Worm (Caenorhabditis elegans) whole organism, late embryonic: ENCODE results near the gene F38B2.4.
A peak's percentile ranks its signal among the peaks of the same experiment; 100 is the strongest.

Experiments used
- C38D4.7 ChIP-seq: fragments of 200-800 bp; sonication (Bioruptor generic); optimal IDR thresholded peaks from 2 replicates; lab custom pipeline; 2018; ENCODE audit warnings: mild to moderate bottlenecking, missing genetic modification characterization, moderate library complexity, missing compliant biosample characterization
- F13H6.1 ChIP-seq: sonication (generic microtip); optimal IDR thresholded peaks from 2 replicates; lab custom pipeline; 2016; ENCODE audit warnings: missing genetic modification characterization, missing compliant biosample characterization
- K02D7.2 ChIP-seq: sonication (generic microtip); optimal IDR thresholded peaks from 2 replicates; lab custom pipeline; 2017; ENCODE audit warnings: mild to moderate bottlenecking, missing genetic modification characterization, missing compliant biosample characterization
- K09A11.1 ChIP-seq: sonication (generic microtip); optimal IDR thresholded peaks from 2 replicates; lab custom pipeline; 2017; ENCODE audit warnings: antibody characterized with exemption, mild to moderate bottlenecking, missing genetic modification characterization, missing compliant biosample characterization; ENCODE audit not compliant: insufficient read depth
- ahr-1 ChIP-seq: sonication (generic microtip); optimal IDR thresholded peaks from 2 replicates; lab custom pipeline; 2016; ENCODE audit warnings: missing genetic modification characterization, missing compliant biosample characterization
- ceh-14 ChIP-seq: sonication (generic microtip); optimal IDR thresholded peaks from 2 replicates; lab custom pipeline; 2016; ENCODE audit warnings: missing genotype, missing genetic modification characterization, missing compliant biosample characterization
- ceh-18 ChIP-seq: sonication (generic microtip); optimal IDR thresholded peaks from 2 replicates; lab custom pipeline; 2016; ENCODE audit warnings: missing genetic modification characterization, missing compliant biosample characterization
- ceh-22 ChIP-seq: sonication (generic microtip); optimal IDR thresholded peaks from 2 replicates; lab custom pipeline; 2017; ENCODE audit warnings: missing biosample characterization, missing genetic modification characterization
- ceh-24 ChIP-seq: sonication (generic microtip); optimal IDR thresholded peaks from 2 replicates; lab custom pipeline; 2016; ENCODE audit warnings: mild to moderate bottlenecking, missing genetic modification characterization, missing compliant biosample characterization
- ceh-31 ChIP-seq: sonication (generic microtip); optimal IDR thresholded peaks from 2 replicates; lab custom pipeline; 2016; ENCODE audit warnings: missing genetic modification characterization, missing compliant biosample characterization
- ceh-34 ChIP-seq: sonication (generic microtip); optimal IDR thresholded peaks from 2 replicates; lab custom pipeline; 2016; ENCODE audit warnings: mild to moderate bottlenecking, missing genetic modification characterization, missing compliant biosample characterization
- ceh-6 ChIP-seq: fragments of 200-800 bp; sonication (Bioruptor generic); optimal IDR thresholded peaks from 2 replicates; lab custom pipeline; 2018; ENCODE audit warnings: mild to moderate bottlenecking, missing genetic modification characterization, missing compliant biosample characterization
- ceh-9 ChIP-seq: sonication (generic microtip); optimal IDR thresholded peaks from 2 replicates; lab custom pipeline; 2016; ENCODE audit warnings: mild to moderate bottlenecking, missing genetic modification characterization, inconsistent platforms, missing compliant biosample characterization
- che-1 ChIP-seq: sonication (generic microtip); optimal IDR thresholded peaks from 2 replicates; lab custom pipeline; 2016; ENCODE audit warnings: mild to moderate bottlenecking, missing genetic modification characterization, missing compliant biosample characterization
- dmd-4 ChIP-seq: sonication (generic microtip); optimal IDR thresholded peaks from 2 replicates; lab custom pipeline; 2016; ENCODE audit warnings: borderline replicate concordance, missing genetic modification characterization, missing compliant biosample characterization
- dve-1 ChIP-seq: sonication (generic microtip); optimal IDR thresholded peaks from 2 replicates; lab custom pipeline; 2017; ENCODE audit warnings: antibody characterized with exemption, mild to moderate bottlenecking, missing genetic modification characterization, missing compliant biosample characterization
- elt-2 ChIP-seq: sonication (generic microtip); optimal IDR thresholded peaks from 2 replicates; lab custom pipeline; 2016; ENCODE audit warnings: missing genetic modification reagents, missing genetic modification characterization, missing compliant biosample characterization
- ets-4 ChIP-seq: sonication (generic microtip); optimal IDR thresholded peaks from 2 replicates; lab custom pipeline; 2016; ENCODE audit warnings: missing genetic modification characterization, missing compliant biosample characterization
- eyg-1 ChIP-seq: sonication (generic microtip); optimal IDR thresholded peaks from 2 replicates; lab custom pipeline; 2016; ENCODE audit warnings: missing genotype, missing genetic modification characterization, missing compliant biosample characterization
- fax-1 ChIP-seq: sonication (generic microtip); optimal IDR thresholded peaks from 2 replicates; lab custom pipeline; 2016; ENCODE audit warnings: missing genotype, missing genetic modification characterization, missing compliant biosample characterization
- fkh-10 ChIP-seq: fragments of 150-350 bp; optimal IDR thresholded peaks from 2 replicates; lab custom pipeline; 2014; ENCODE audit warnings: missing biosample characterization, missing genetic modification reagents, missing genetic modification characterization
- fkh-6 ChIP-seq: sonication (generic microtip); optimal IDR thresholded peaks from 2 replicates; lab custom pipeline; 2016; ENCODE audit warnings: missing genetic modification characterization, missing compliant biosample characterization
- hlh-13 ChIP-seq: fragments of 200-800 bp; sonication (Bioruptor generic); optimal IDR thresholded peaks from 2 replicates; lab custom pipeline; 2018; ENCODE audit warnings: mild to moderate bottlenecking, missing genetic modification characterization, missing compliant biosample characterization
- hlh-15 ChIP-seq: sonication (generic microtip); optimal IDR thresholded peaks from 2 replicates; lab custom pipeline; 2016; ENCODE audit warnings: missing genetic modification characterization, missing compliant biosample characterization
- hlh-6 ChIP-seq: sonication (generic microtip); optimal IDR thresholded peaks from 2 replicates; lab custom pipeline; 2016; ENCODE audit warnings: missing genotype, missing genetic modification characterization, missing compliant biosample characterization
- hlh-8 ChIP-seq: sonication (generic microtip); optimal IDR thresholded peaks from 2 replicates; lab custom pipeline; 2016; ENCODE audit warnings: missing genotype, missing genetic modification characterization, missing compliant biosample characterization
- lim-6 ChIP-seq: sonication (generic microtip); optimal IDR thresholded peaks from 2 replicates; lab custom pipeline; 2016; ENCODE audit warnings: missing genetic modification characterization, missing compliant biosample characterization
- lin-11 ChIP-seq: fragments of 200-800 bp; sonication (Bioruptor generic); optimal IDR thresholded peaks from 2 replicates; lab custom pipeline; 2018; ENCODE audit warnings: mild to moderate bottlenecking, missing genetic modification characterization, missing compliant biosample characterization
- madf-2 ChIP-seq: sonication (generic microtip); optimal IDR thresholded peaks from 2 replicates; lab custom pipeline; 2017; ENCODE audit warnings: missing genetic modification characterization, missing compliant biosample characterization
- nfya-1 ChIP-seq: sonication (generic microtip); optimal IDR thresholded peaks from 2 replicates; lab custom pipeline; 2017; ENCODE audit warnings: missing genetic modification characterization, mild to moderate bottlenecking, missing compliant biosample characterization, antibody characterized with exemption, moderate library complexity
- nhr-11 ChIP-seq: fragments of 150-350 bp; optimal IDR thresholded peaks from 2 replicates; lab custom pipeline; 2014; ENCODE audit warnings: missing biosample characterization, missing genetic modification characterization
- npax-4 ChIP-seq: sonication (generic microtip); optimal IDR thresholded peaks from 2 replicates; lab custom pipeline; 2016; ENCODE audit warnings: missing genetic modification characterization, missing compliant biosample characterization
- odd-2 ChIP-seq: sonication (generic microtip); optimal IDR thresholded peaks from 2 replicates; lab custom pipeline; 2017; ENCODE audit warnings: antibody characterized with exemption, mild to moderate bottlenecking, missing genetic modification characterization, missing compliant biosample characterization
- pag-3 ChIP-seq: sonication (generic microtip); optimal IDR thresholded peaks from 2 replicates; lab custom pipeline; 2016; ENCODE audit warnings: missing compliant biosample characterization, missing genetic modification characterization, borderline replicate concordance
- pat-9 ChIP-seq: fragments of 200-800 bp; sonication (Bioruptor generic); optimal IDR thresholded peaks from 2 replicates; lab custom pipeline; 2018; ENCODE audit warnings: mild to moderate bottlenecking, missing genetic modification characterization, moderate library complexity, missing compliant biosample characterization
- pax-1 ChIP-seq: fragments of 150-350 bp; optimal IDR thresholded peaks from 2 replicates; lab custom pipeline; 2014; ENCODE audit warnings: missing biosample characterization, missing genetic modification characterization
- pha-4 ChIP-seq: fragments of 150-350 bp; optimal IDR thresholded peaks from 2 replicates; lab custom pipeline; 2018; ENCODE audit warnings: missing biosample characterization, missing genetic modification reagents, missing genetic modification characterization
- pqm-1 ChIP-seq: sonication (generic microtip); optimal IDR thresholded peaks from 2 replicates; lab custom pipeline; 2016; ENCODE audit warnings: missing genetic modification characterization, missing compliant biosample characterization
- pros-1 ChIP-seq: fragments of 150-350 bp; optimal IDR thresholded peaks from 2 replicates; lab custom pipeline; 2014; ENCODE audit warnings: missing biosample characterization, missing genetic modification reagents, missing genetic modification characterization
- ref-2 ChIP-seq: sonication (generic microtip); optimal IDR thresholded peaks from 2 replicates; lab custom pipeline; 2016; ENCODE audit warnings: missing genetic modification characterization, missing compliant biosample characterization
- sdc-2 ChIP-seq: sonication (generic microtip); optimal IDR thresholded peaks from 2 replicates; lab custom pipeline; 2016; ENCODE audit warnings: missing genotype, missing genetic modification characterization, missing compliant biosample characterization
- sox-2 ChIP-seq: fragments of 200-800 bp; sonication (Bioruptor generic); IDR thresholded peaks from 2 replicates; pipeline ENCODE4 v1.3.6; 2022; ENCODE audit warnings: missing genetic modification reagents, missing genetic modification characterization, missing compliant biosample characterization
- syd-9 ChIP-seq: sonication (generic microtip); optimal IDR thresholded peaks from 2 replicates; lab custom pipeline; 2016; ENCODE audit warnings: mild to moderate bottlenecking, missing genetic modification characterization, moderate library complexity, missing compliant biosample characterization
- tbx-7 ChIP-seq: sonication (generic microtip); optimal IDR thresholded peaks from 2 replicates; lab custom pipeline; 2016; ENCODE audit warnings: missing genotype, missing genetic modification characterization, missing compliant biosample characterization
- unc-3 ChIP-seq, 2 experiments: fragments of 200-800 bp in 1 of 2; sonication (Bioruptor generic) in 1 of 2; sonication (generic microtip) in 1 of 2; conservative IDR thresholded peaks in 1 of 2; optimal IDR thresholded peaks in 1 of 2; 2 replicates each; pipeline versions ENCODE4 v1.3.6 to Lab custom; 2016 to 2022; ENCODE audit warnings: missing compliant biosample characterization in 2 of 2, missing genetic modification characterization in 2 of 2, missing genetic modification reagents in 1 of 2
- unc-42 ChIP-seq: sonication (generic microtip); optimal IDR thresholded peaks from 2 replicates; lab custom pipeline; 2016; ENCODE audit warnings: missing genotype, missing genetic modification characterization, missing compliant biosample characterization
- unc-55 ChIP-seq: sonication (generic microtip); optimal IDR thresholded peaks from 2 replicates; lab custom pipeline; 2017; ENCODE audit warnings: missing biosample characterization, missing genetic modification reagents, missing genetic modification characterization
- ztf-16 ChIP-seq: sonication (generic microtip); optimal IDR thresholded peaks from 2 replicates; lab custom pipeline; 2017; ENCODE audit warnings: missing genetic modification characterization, missing compliant biosample characterization

F38B2.4 gene

ce11 chrX:11299642-11300307 is 12.3 kb upstream of the F38B2.4 start, which contains the start of the genes snrp-40.1 and F08G12.3 (continued):
- TF ChIP-seq fkh-6, result no peak
- TF ChIP-seq ceh-22 (tag; lab: Kevin White, UChicago), result no peak
- TF ChIP-seq ceh-24 (tag; lab: Kevin White, UChicago), result no peak
- TF ChIP-seq pros-1 (tag; lab: Kevin White, UChicago), result peak; percentile 44
- TF ChIP-seq nfya-1 (tag; lab: Kevin White, UChicago), result peak; percentile 83
- no peak for TF ChIP-seq eyg-1 (tag; lab: Kevin White, UChicago)
- TF ChIP-seq unc-55, result peak; percentile 80
- TF ChIP-seq fkh-10, result no peak
- no peak for TF ChIP-seq npax-4 (tag; lab: Kevin White, UChicago)
- TF ChIP-seq pag-3 (tag; lab: Kevin White, UChicago), result no peak
- TF ChIP-seq madf-2 (tag; lab: Kevin White, UChicago), result peak; percentile 22
- TF ChIP-seq pqm-1, result no peak
- no peak for TF ChIP-seq K02D7.2 (tag; lab: Kevin White, UChicago)
- peak; percentile 49 for TF ChIP-seq sdc-2
- TF ChIP-seq hlh-15 (tag; lab: Kevin White, UChicago), result no peak
- TF ChIP-seq ztf-16, result no peak
- TF ChIP-seq hlh-8, result no peak
- TF ChIP-seq elt-2, result peak; percentile 62
- TF ChIP-seq unc-3 (GFP tag; conservative IDR thresholded peaks at IDR 0.05; lab: Robert Waterston, UW), result no peak
- no peak for TF ChIP-seq unc-3 (tag; optimal IDR thresholded peaks at IDR 0.05; lab: Kevin White, UChicago)
- TF ChIP-seq lim-6 (tag; lab: Kevin White, UChicago), result no peak
- TF ChIP-seq ahr-1 (tag; lab: Kevin White, UChicago), result no peak
- TF ChIP-seq ceh-34, result peak; percentile 85
- peak; percentile 84 for TF ChIP-seq ceh-18 (tag; lab: Kevin White, UChicago)
- no peak for TF ChIP-seq pax-1 (tag; lab: Kevin White, UChicago)
- peak; percentile 82 for TF ChIP-seq ceh-31 (tag; lab: Kevin White, UChicago)
- peak; percentile 63 for TF ChIP-seq ceh-14 (tag; lab: Kevin White, UChicago)
- TF ChIP-seq, all 69 proteins: peak for 22

- TF ChIP-seq ceh-9 (tag; lab: Kevin White, UChicago) (no peak), ets-4 (tag; lab: Kevin White, UChicago) (no peak), odd-2 (no peak), hlh-8 (no peak), tbx-7 (no peak), dve-1 (no peak), F13H6.1 (tag; lab: Kevin White, UChicago) (no peak), ceh-6 (no peak), hlh-13 (GFP tag; lab: Kevin White, UChicago) (no peak), madf-2 (tag; lab: Kevin White, UChicago) (no peak), fax-1 (tag; lab: Kevin White, UChicago) (no peak), unc-42 (no peak), sox-2 (GFP tag; lab: Robert Waterston, UW) (no peak), pha-4 (no peak), ahr-1 (tag; lab: Kevin White, UChicago) (no peak), lin-11 (no peak), che-1 (no peak), fkh-10 (no peak), K09A11.1 (tag; lab: Kevin White, UChicago) (no peak), unc-3 (GFP tag; conservative IDR thresholded peaks at IDR 0.05; lab: Robert Waterston, UW) (no peak), unc-3 (tag; optimal IDR thresholded peaks at IDR 0.05; lab: Kevin White, UChicago) (no peak), hlh-6 (tag; lab: Kevin White, UChicago) (no peak), ref-2 (tag; lab: Kevin White, UChicago) (no peak), syd-9 (no peak), ztf-16 (no peak), nhr-11 (no peak), eyg-1 (tag; lab: Kevin White, UChicago) (no peak), unc-55 (no peak), dmd-4 (no peak), C38D4.7 (GFP tag; lab: Kevin White, UChicago) (no peak), pax-1 (tag; lab: Kevin White, UChicago) (peak; percentile 48), pat-9 (tag; lab: Kevin White, UChicago) (no peak), K02D7.2 (tag; lab: Kevin White, UChicago) (no peak), pag-3 (tag; lab: Kevin White, UChicago) (no peak)
These were observed 9.3 kb upstream of the F38B2.4 start, which contains the start of gene inx-2 for ce11 chrX:11296683-11297365. inx-2 (minus strand) TSS chrX:11296733.
